Fruit fly (Drosophila melanogaster) whole organism, embryonic: ENCODE measurements around the gene CG15145.

Source experiments
- Atf6 ChIP-seq: fragments of 200-800 bp; sonication (Bioruptor generic); IDR thresholded peaks from 2 replicates; pipeline ENCODE4 v1.3.6; 2022; ENCODE audit warnings: missing biosample characterization, missing genetic modification characterization
- CG11398 ChIP-seq: fragments of 200-800 bp; sonication (Bioruptor generic); optimal IDR thresholded peaks from 2 replicates; lab custom pipeline; 2016; ENCODE audit warnings: missing biosample characterization, missing genetic modification characterization
- CG11560 ChIP-seq: fragments of 200-800 bp; sonication (Bioruptor generic); IDR thresholded peaks from 3 replicates; pipeline ENCODE4 v1.3.6; 2022; ENCODE audit warnings: missing biosample characterization, missing genetic modification characterization
- CG12391 ChIP-seq: fragments of 200-800 bp; sonication (Bioruptor generic); optimal IDR thresholded peaks from 3 replicates; lab custom pipeline; 2018; ENCODE audit warnings: missing biosample characterization, mild to moderate bottlenecking, missing genetic modification characterization, moderate library complexity
- CG15011 ChIP-seq: fragments of 200-800 bp; sonication (Bioruptor generic); optimal IDR thresholded peaks from 3 replicates; lab custom pipeline; 2018; ENCODE audit warnings: missing biosample characterization, mild to moderate bottlenecking, missing genetic modification characterization
- CG1603 ChIP-seq: fragments of 200-800 bp; sonication (Bioruptor generic); optimal IDR thresholded peaks from 2 replicates; lab custom pipeline; 2019; ENCODE audit warnings: missing biosample characterization, mild to moderate bottlenecking, missing genetic modification characterization, moderate library complexity
- CG17829 ChIP-seq: fragments of 200-800 bp; optimal IDR thresholded peaks from 2 replicates; lab custom pipeline; 2019; ENCODE audit warnings: missing biosample characterization, mild to moderate bottlenecking, missing genetic modification characterization, moderate library complexity
- CG34422 ChIP-seq: fragments of 200-800 bp; sonication (Bioruptor generic); IDR thresholded peaks from 3 replicates; pipeline ENCODE4 v1.3.6; 2022; ENCODE audit warnings: missing biosample characterization, missing genetic modification characterization
- CG43689 ChIP-seq: fragments of 200-800 bp; sonication (Bioruptor generic); IDR thresholded peaks from 2 replicates; pipeline ENCODE4 v1.3.6; 2022; ENCODE audit warnings: missing biosample characterization, missing genetic modification characterization
- CG8281 ChIP-seq: fragments of 200-800 bp; sonication (Bioruptor generic); optimal IDR thresholded peaks from 2 replicates; lab custom pipeline; 2018; ENCODE audit warnings: missing biosample characterization, mild to moderate bottlenecking, missing genetic modification characterization, moderate library complexity
- Chrac-16 ChIP-seq: fragments of 200-800 bp; sonication (Bioruptor generic); optimal IDR thresholded peaks from 3 replicates; lab custom pipeline; 2016; ENCODE audit warnings: missing biosample characterization, missing genetic modification characterization
- Scr ChIP-seq: fragments of 200-800 bp; sonication (Bioruptor generic); IDR thresholded peaks from 2 replicates; pipeline ENCODE4 v1.3.6; 2022; ENCODE audit warnings: missing biosample characterization, missing genetic modification characterization; ENCODE audit not compliant: partially characterized antibody
- Sox100B ChIP-seq: fragments of 200-800 bp; sonication (Bioruptor generic); optimal IDR thresholded peaks from 3 replicates; lab custom pipeline; 2018; ENCODE audit warnings: missing biosample characterization, mild to moderate bottlenecking, missing genetic modification characterization
- Stat92E ChIP-seq, 3 experiments: fragments of >200 bp in 2 of 3; fragments of 200-800 bp in 1 of 3; sonication (Bioruptor generic) in 1 of 3; optimal IDR thresholded peaks; 2 replicates each; lab custom pipeline; 2017 to 2019; ENCODE audit warnings: missing biosample characterization in 3 of 3, missing genetic modification characterization in 3 of 3, mild to moderate bottlenecking in 1 of 3, moderate library complexity in 1 of 3
- ara ChIP-seq: fragments of 200-800 bp; sonication (Bioruptor generic); IDR thresholded peaks from 2 replicates; pipeline ENCODE4 v1.3.6; 2022; ENCODE audit warnings: missing biosample characterization, missing genetic modification characterization
- btn ChIP-seq: fragments of 200-800 bp; sonication (Bioruptor generic); optimal IDR thresholded peaks from 2 replicates; lab custom pipeline; 2016; ENCODE audit warnings: missing biosample characterization, missing genetic modification characterization
- dan ChIP-seq: fragments of 200-800 bp; sonication (Bioruptor generic); IDR thresholded peaks from 2 replicates; pipeline ENCODE4 v1.3.6; 2022; ENCODE audit warnings: missing biosample characterization, missing genetic modification characterization
- grn ChIP-seq: fragments of 200-800 bp; sonication (Bioruptor generic); optimal IDR thresholded peaks from 3 replicates; lab custom pipeline; 2017; ENCODE audit warnings: missing biosample characterization, missing genetic modification characterization
- gro ChIP-seq: fragments of 200-800 bp; sonication (Bioruptor generic); optimal IDR thresholded peaks from 2 replicates; lab custom pipeline; 2016; ENCODE audit warnings: missing biosample characterization, missing genetic modification characterization
- h ChIP-seq: fragments of >200 bp; optimal IDR thresholded peaks from 2 replicates; lab custom pipeline; 2017
- mirr ChIP-seq: fragments of 200-800 bp; sonication (Bioruptor generic); optimal IDR thresholded peaks from 3 replicates; lab custom pipeline; 2018; ENCODE audit warnings: missing biosample characterization, mild to moderate bottlenecking, missing genetic modification characterization
- otp ChIP-seq: fragments of 200-800 bp; sonication (Bioruptor generic); IDR thresholded peaks from 3 replicates; pipeline ENCODE4, ENCODE4 v1.3.6; 2022; ENCODE audit warnings: missing biosample characterization, missing genetic modification characterization
- stwl ChIP-seq: fragments of 200-800 bp; sonication (Bioruptor generic); optimal IDR thresholded peaks from 3 replicates; lab custom pipeline; 2018; ENCODE audit warnings: missing biosample characterization, mild to moderate bottlenecking, missing genetic modification characterization, moderate library complexity
- zen ChIP-seq: fragments of 200-800 bp; sonication (Bioruptor generic); optimal IDR thresholded peaks from 3 replicates; lab custom pipeline; 2018; ENCODE audit warnings: missing biosample characterization, mild to moderate bottlenecking, missing genetic modification characterization, moderate library complexity
- zf30C ChIP-seq: fragments of 200-800 bp; sonication (Bioruptor generic); optimal IDR thresholded peaks from 3 replicates; lab custom pipeline; 2018; ENCODE audit warnings: missing biosample characterization, mild to moderate bottlenecking, missing genetic modification characterization

CG15145 gene

DNA sequence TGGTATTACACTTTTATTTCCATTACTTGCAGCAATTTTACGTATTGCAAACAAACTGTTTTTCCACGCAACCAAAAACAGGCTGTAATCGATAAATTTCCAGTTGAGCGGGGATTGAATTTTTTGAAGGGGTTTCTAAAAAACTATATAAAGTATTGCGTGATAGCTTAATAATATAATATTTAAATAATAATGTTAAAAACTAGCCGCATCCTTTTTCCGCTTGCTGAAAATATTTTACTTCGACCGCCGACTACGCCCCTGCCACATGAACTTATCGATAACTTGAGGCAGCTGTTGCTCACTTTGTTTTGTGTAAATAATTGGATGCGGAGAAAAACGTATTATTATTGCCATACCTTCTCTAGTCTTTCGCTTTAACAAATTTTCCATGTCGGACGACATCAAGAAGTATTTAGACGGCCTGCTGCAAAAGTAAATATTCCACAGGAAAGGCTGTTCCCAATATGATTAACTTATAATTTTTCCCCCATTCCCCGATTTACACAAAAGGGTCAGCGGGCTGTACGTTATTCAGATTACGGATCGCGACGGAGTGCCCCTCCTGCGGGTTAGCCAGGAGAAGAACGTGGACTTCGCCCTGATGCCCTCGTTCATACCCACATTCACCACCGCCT, 51.0 kb downstream of the CG15145 start, which contains the start of the genes fws and Lamtor3 (continued):
- peak; percentile 98 for TF ChIP-seq CG17829 (tag; lab: Kevin White, UChicago)
- TF ChIP-seq stwl (tag; lab: Kevin White, UChicago): peak; percentile 87
- TF ChIP-seq gro (GFP tag; lab: Kevin White, UChicago): peak; percentile 73
- TF ChIP-seq CG1603 (tag; lab: Kevin White, UChicago): peak; percentile 82
- peak; percentile 98 for TF ChIP-seq otp (GFP tag; lab: Robert Waterston, UW)
- peak; percentile 100 for TF ChIP-seq CG34422 (GFP tag; lab: Robert Waterston, UW)
- TF ChIP-seq CG11560 (tag; lab: Robert Waterston, UW): peak; percentile 92
- peak; percentile 99 for TF ChIP-seq CG12391
- TF ChIP-seq Scr (GFP tag; lab: Robert Waterston, UW): peak; percentile 62
- TF ChIP-seq CG15011: peak; percentile 94
- peak; percentile 98 for TF ChIP-seq CG43689
- TF ChIP-seq mirr: peak; percentile 56
- TF ChIP-seq CG11398 (GFP tag; lab: Kevin White, UChicago): peak; percentile 74
- peak; percentile 98 for TF ChIP-seq zen (tag; lab: Kevin White, UChicago)
- TF ChIP-seq zf30C: no peak
- peak; percentile 97 for TF ChIP-seq Chrac-16
- TF ChIP-seq grn (GFP tag; lab: Kevin White, UChicago): no peak
- peak; percentile 88 for TF ChIP-seq CG8281
- TF ChIP-seq h (lab: Kevin White, UChicago): no peak
- peak; percentile 98 for TF ChIP-seq Atf6 (GFP tag; lab: Robert Waterston, UW)
- TF ChIP-seq btn (GFP tag; lab: Kevin White, UChicago): peak; percentile 30
- peak; percentile 95 for TF ChIP-seq Sox100B
- TF ChIP-seq ara: peak; percentile 99
- TF ChIP-seq Stat92E (GFP tag; optimal IDR thresholded peaks at IDR 0.05; lab: Kevin White, UChicago): peak in 1 of 3 experiments; percentile 49
- TF ChIP-seq dan (GFP tag; lab: Robert Waterston, UW): peak; percentile 97
- TF ChIP-seq, all 482 proteins: peak for 442
